Fruit fly (Drosophila melanogaster) whole organism, embryonic: ENCODE results near the gene CG45002.

Experiments
- ATbp ChIP-seq: fragments of 200-800 bp; sonication (Bioruptor generic); optimal IDR thresholded peaks from 2 replicates; lab custom pipeline; 2017; ENCODE audit warnings: missing biosample characterization, mild to moderate bottlenecking, missing genetic modification characterization, missing genetic modification reagents
- B-H1 ChIP-seq: fragments of 200-800 bp; sonication (Bioruptor generic); IDR thresholded peaks from 3 replicates; pipeline ENCODE4 v1.3.6; 2022; ENCODE audit warnings: missing biosample characterization, missing genetic modification characterization
- CG10321 ChIP-seq: fragments of 200-800 bp; sonication (Bioruptor generic); IDR thresholded peaks from 2 replicates; pipeline ENCODE4 v1.3.6; 2022; ENCODE audit warnings: missing biosample characterization, missing genetic modification characterization
- CG11085 ChIP-seq: fragments of 200-800 bp; sonication (Bioruptor generic); IDR thresholded peaks from 2 replicates; pipeline ENCODE4 v1.3.6; 2022; ENCODE audit warnings: missing biosample characterization, missing genetic modification characterization
- CG13894 ChIP-seq: fragments of 200-800 bp; sonication (Bioruptor generic); optimal IDR thresholded peaks from 3 replicates; lab custom pipeline; 2018; ENCODE audit warnings: missing biosample characterization, mild to moderate bottlenecking, missing genetic modification characterization, moderate library complexity
- CG14050 ChIP-seq: fragments of 200-800 bp; sonication (Bioruptor generic); IDR thresholded peaks from 3 replicates; pipeline ENCODE4 v1.3.6; 2022; ENCODE audit warnings: missing biosample characterization, missing genetic modification characterization
- CG15514 ChIP-seq: fragments of 200-800 bp; sonication (Bioruptor generic); optimal IDR thresholded peaks from 3 replicates; lab custom pipeline; 2017; ENCODE audit warnings: missing biosample characterization, missing genetic modification characterization, mild to moderate bottlenecking, moderate library complexity, missing genetic modification reagents
- CG15696 ChIP-seq: fragments of 200-800 bp; sonication (Bioruptor generic); optimal IDR thresholded peaks from 2 replicates; lab custom pipeline; 2019; ENCODE audit warnings: missing biosample characterization, mild to moderate bottlenecking, missing genetic modification characterization, moderate library complexity
- CG1832 ChIP-seq: fragments of 200-800 bp; sonication (Bioruptor generic); optimal IDR thresholded peaks from 2 replicates; lab custom pipeline; 2017; ENCODE audit warnings: missing biosample characterization, mild to moderate bottlenecking, missing genetic modification characterization, inconsistent platforms
- CG18599 ChIP-seq: fragments of 200-800 bp; sonication (Bioruptor generic); optimal IDR thresholded peaks from 3 replicates; lab custom pipeline; 2017; ENCODE audit warnings: missing biosample characterization, missing genetic modification characterization, mild to moderate bottlenecking, moderate library complexity, missing genetic modification reagents
- CG2712 ChIP-seq: fragments of 200-800 bp; optimal IDR thresholded peaks from 3 replicates; lab custom pipeline; 2019; ENCODE audit warnings: missing biosample characterization, mild to moderate bottlenecking, missing genetic modification characterization, moderate library complexity
- CG4617 ChIP-seq: fragments of 200-800 bp; sonication (Bioruptor generic); optimal IDR thresholded peaks from 3 replicates; lab custom pipeline; 2016; ENCODE audit warnings: missing biosample characterization, missing genetic modification characterization, borderline replicate concordance
- CG4730 ChIP-seq: fragments of 200-800 bp; sonication (Bioruptor generic); IDR thresholded peaks from 2 replicates; pipeline ENCODE4 v1.3.6; 2022; ENCODE audit warnings: missing biosample characterization, missing genetic modification characterization
- CG6791 ChIP-seq: fragments of 200-800 bp; sonication (Bioruptor generic); IDR thresholded peaks from 3 replicates; pipeline ENCODE4 v1.3.6; 2022; ENCODE audit warnings: missing biosample characterization, missing genetic modification characterization; ENCODE audit not compliant: partially characterized antibody
- CG7963 ChIP-seq: fragments of 200-800 bp; sonication (Bioruptor generic); IDR thresholded peaks from 3 replicates; pipeline ENCODE4 v1.3.6; 2022; ENCODE audit warnings: missing biosample characterization, missing genetic modification characterization; ENCODE audit not compliant: partially characterized antibody
- CG9727 ChIP-seq: fragments of 200-800 bp; sonication (Bioruptor generic); optimal IDR thresholded peaks from 3 replicates; lab custom pipeline; 2017; ENCODE audit warnings: missing biosample characterization, mild to moderate bottlenecking, missing genetic modification characterization
- Camta ChIP-seq: fragments of 200-800 bp; sonication (Bioruptor generic); optimal IDR thresholded peaks from 2 replicates; lab custom pipeline; 2016; ENCODE audit warnings: missing biosample characterization, missing genetic modification characterization
- D ChIP-seq, 2 experiments: fragments of 200-800 bp in 1 of 2; fragments of >200 bp in 1 of 2; sonication (Bioruptor generic) in 1 of 2; optimal IDR thresholded peaks; 2 replicates in 1 of 2; 3 replicates in 1 of 2; lab custom pipeline; 2017; ENCODE audit warnings: mild to moderate bottlenecking in 1 of 2, missing biosample characterization in 1 of 2, missing genetic modification characterization in 1 of 2, missing genetic modification reagents in 1 of 2
- D19A ChIP-seq: fragments of 200-800 bp; optimal IDR thresholded peaks from 3 replicates; lab custom pipeline; 2019; ENCODE audit warnings: missing biosample characterization, mild to moderate bottlenecking, missing genetic modification characterization, moderate library complexity
- Dad ChIP-seq: fragments of 200-800 bp; sonication (Bioruptor generic); optimal IDR thresholded peaks from 3 replicates; lab custom pipeline; 2016; ENCODE audit warnings: missing biosample characterization, missing genetic modification characterization
- Dfd ChIP-seq, 2 experiments: fragments of >200 bp; optimal IDR thresholded peaks; 2 replicates each; lab custom pipeline; 2017; ENCODE audit warnings: missing biosample characterization in 2 of 2, missing genetic modification characterization in 2 of 2
- Dip2 ChIP-seq: fragments of 200-800 bp; sonication (Bioruptor generic); IDR thresholded peaks from 2 replicates; pipeline ENCODE4 v1.3.6; 2022; ENCODE audit warnings: missing biosample characterization, missing genetic modification characterization
- HLH4C ChIP-seq: fragments of 200-800 bp; sonication (Bioruptor generic); IDR thresholded peaks from 3 replicates; pipeline ENCODE4 v1.3.6; 2022; ENCODE audit warnings: missing biosample characterization, missing genetic modification characterization; ENCODE audit not compliant: partially characterized antibody
- Hr78 ChIP-seq, 2 experiments: fragments of 200-800 bp in 1 of 2; fragments of >200 bp in 1 of 2; sonication (Bioruptor generic) in 1 of 2; optimal IDR thresholded peaks; 2 replicates each; lab custom pipeline; 2017 to 2019; ENCODE audit warnings: missing biosample characterization in 2 of 2, missing genetic modification characterization in 2 of 2, mild to moderate bottlenecking in 1 of 2, moderate library complexity in 1 of 2
- Jarid2 ChIP-seq: fragments of 200-800 bp; sonication (Bioruptor generic); optimal IDR thresholded peaks from 3 replicates; lab custom pipeline; 2017; ENCODE audit warnings: mild to moderate bottlenecking, missing biosample characterization, missing genetic modification reagents, missing genetic modification characterization
- MESR4 ChIP-seq: fragments of 200-800 bp; sonication (Bioruptor generic); optimal IDR thresholded peaks from 2 replicates; lab custom pipeline; 2018; ENCODE audit warnings: missing biosample characterization, mild to moderate bottlenecking, missing genetic modification characterization, moderate library complexity
- Nf-YB ChIP-seq: fragments of 200-800 bp; sonication (Bioruptor generic); optimal IDR thresholded peaks from 3 replicates; lab custom pipeline; 2019; ENCODE audit warnings: missing biosample characterization, mild to moderate bottlenecking, missing genetic modification characterization, moderate library complexity
- Vsx1 ChIP-seq: fragments of 200-800 bp; sonication (Bioruptor generic); optimal IDR thresholded peaks from 2 replicates; lab custom pipeline; 2017; ENCODE audit warnings: missing biosample characterization, mild to moderate bottlenecking, missing genetic modification characterization, missing genetic modification reagents
- Xrp1 ChIP-seq: fragments of 200-800 bp; sonication (Bioruptor generic); IDR thresholded peaks from 2 replicates; pipeline ENCODE4 v1.3.6; 2022; ENCODE audit warnings: missing biosample characterization, missing genetic modification characterization
- amos ChIP-seq: fragments of 200-800 bp; sonication (Bioruptor generic); IDR thresholded peaks from 2 replicates; pipeline ENCODE4 v1.3.6; 2022; ENCODE audit warnings: missing biosample characterization, missing genetic modification characterization; ENCODE audit not compliant: partially characterized antibody
- caup ChIP-seq: fragments of 200-800 bp; sonication (Bioruptor generic); optimal IDR thresholded peaks from 3 replicates; lab custom pipeline; 2017; ENCODE audit warnings: missing biosample characterization, mild to moderate bottlenecking, missing genetic modification characterization, moderate library complexity; ENCODE audit not compliant: severe bottlenecking
- chinmo ChIP-seq: fragments of 200-800 bp; sonication (Bioruptor generic); IDR thresholded peaks from 4 replicates; pipeline ENCODE4 v1.3.6; 2022; ENCODE audit warnings: missing biosample characterization, missing genetic modification characterization; ENCODE audit not compliant: partially characterized antibody
- danr ChIP-seq: fragments of 200-800 bp; sonication (Bioruptor generic); IDR thresholded peaks from 2 replicates; pipeline ENCODE4 v1.3.6; 2022; ENCODE audit warnings: missing biosample characterization, missing genetic modification characterization
- dimm ChIP-seq: fragments of 200-800 bp; sonication (Bioruptor generic); IDR thresholded peaks from 2 replicates; pipeline ENCODE4 v1.3.6; 2022; ENCODE audit warnings: missing biosample characterization, missing genetic modification characterization
- dmrt11E ChIP-seq: fragments of 200-800 bp; sonication (Bioruptor generic); optimal IDR thresholded peaks from 3 replicates; lab custom pipeline; 2018; ENCODE audit warnings: missing biosample characterization, mild to moderate bottlenecking, missing genetic modification characterization, moderate library complexity
- emc ChIP-seq: fragments of 200-800 bp; sonication (Bioruptor generic); optimal IDR thresholded peaks from 2 replicates; lab custom pipeline; 2016; ENCODE audit warnings: missing biosample characterization, missing genetic modification characterization
- fd96Cb ChIP-seq: fragments of 200-800 bp; sonication (Bioruptor generic); optimal IDR thresholded peaks from 2 replicates; lab custom pipeline; 2018; ENCODE audit warnings: missing biosample characterization, mild to moderate bottlenecking, missing genetic modification characterization, moderate library complexity
- ftz-f1 ChIP-seq: fragments of 200-800 bp; sonication (Bioruptor generic); optimal IDR thresholded peaks from 2 replicates; lab custom pipeline; 2016; ENCODE audit warnings: missing biosample characterization, missing genetic modification characterization
- h ChIP-seq: fragments of >200 bp; optimal IDR thresholded peaks from 2 replicates; lab custom pipeline; 2017
- her ChIP-seq: fragments of 200-800 bp; sonication (Bioruptor generic); optimal IDR thresholded peaks from 2 replicates; lab custom pipeline; 2016; ENCODE audit warnings: missing biosample characterization, missing genetic modification characterization
- jumu ChIP-seq: fragments of 200-800 bp; sonication (Bioruptor generic); optimal IDR thresholded peaks from 3 replicates; lab custom pipeline; 2016; ENCODE audit warnings: missing biosample characterization, missing genetic modification characterization
- pnt ChIP-seq: fragments of 200-800 bp; sonication (Bioruptor generic); optimal IDR thresholded peaks from 3 replicates; lab custom pipeline; 2016; ENCODE audit warnings: missing biosample characterization, missing genetic modification characterization
- row ChIP-seq: fragments of 200-800 bp; sonication (Bioruptor generic); IDR thresholded peaks from 3 replicates; pipeline ENCODE4 v1.3.6; 2022; ENCODE audit warnings: missing biosample characterization, missing genetic modification characterization
- sc ChIP-seq, 3 experiments: fragments of >200 bp in 2 of 3; fragments of 200-800 bp in 1 of 3; sonication (Bioruptor generic) in 1 of 3; optimal IDR thresholded peaks; 2 replicates in 2 of 3; 3 replicates in 1 of 3; lab custom pipeline; 2017; ENCODE audit warnings: mild to moderate bottlenecking in 1 of 3, missing biosample characterization in 1 of 3, missing genetic modification characterization in 1 of 3, missing genetic modification reagents in 1 of 3
- sna ChIP-seq: fragments of 200-800 bp; sonication (Bioruptor generic); IDR thresholded peaks from 2 replicates; pipeline ENCODE4 v1.3.6; 2022; ENCODE audit warnings: missing biosample characterization, missing genetic modification characterization; ENCODE audit not compliant: partially characterized antibody
- stc ChIP-seq: fragments of 200-800 bp; sonication (Bioruptor generic); IDR thresholded peaks from 2 replicates; pipeline ENCODE4 v1.3.6; 2022; ENCODE audit warnings: missing biosample characterization, missing genetic modification characterization
- tup ChIP-seq: fragments of 200-800 bp; sonication (Bioruptor generic); optimal IDR thresholded peaks from 2 replicates; lab custom pipeline; 2016; ENCODE audit warnings: missing biosample characterization, mild to moderate bottlenecking, missing genetic modification characterization, moderate library complexity
- unc-4 ChIP-seq: fragments of 200-800 bp; sonication (Bioruptor generic); IDR thresholded peaks from 2 replicates; pipeline ENCODE4 v1.3.6; 2022; ENCODE audit warnings: missing biosample characterization, missing genetic modification characterization; ENCODE audit not compliant: partially characterized antibody

The CG45002 gene

dm6 chrX:17107401-17107916, 40.9 kb upstream of the CG45002 start, which contains the start of gene CG5004 (continued):
- TF ChIP-seq Dip2 (GFP tag; lab: Robert Waterston, UW) (no peak), CG11085 (no peak), ftz-f1 (peak; percentile 39), caup (peak; percentile 6), CG7963 (GFP tag; lab: Robert Waterston, UW) (no peak), her (GFP tag; lab: Kevin White, UChicago) (peak; percentile 21), Jarid2 (GFP tag; lab: Kevin White, UChicago) (peak; percentile 87), Dad (GFP tag; lab: Kevin White, UChicago) (no peak), tup (no peak), CG6791 (GFP tag; lab: Robert Waterston, UW) (0 out of 3 replicates have a peak, but pooled peaks have one; percentile 8), Vsx1 (GFP tag; lab: Kevin White, UChicago) (no peak), fd96Cb (tag; lab: Kevin White, UChicago) (no peak), row (GFP tag; lab: Robert Waterston, UW) (peak; percentile 24; the same call in 1 of the 3 replicates), CG10321 (GFP tag; lab: Robert Waterston, UW) (no peak), sc (optimal IDR thresholded peaks at IDR 0.05; lab: Kevin White, UChicago) (no peak), sc (GFP tag; optimal IDR thresholded peaks at IDR 0.05; lab: Kevin White, UChicago) (no peak), ATbp (GFP tag; lab: Kevin White, UChicago) (no peak), Camta (GFP tag; lab: Kevin White, UChicago) (no peak), D19A (tag; lab: Kevin White, UChicago) (no peak), Hr78 (GFP tag; optimal IDR thresholded peaks at IDR 0.05; lab: Kevin White, UChicago) (no peak), sna (no peak), unc-4 (GFP tag; lab: Robert Waterston, UW) (peak; percentile 53), dmrt11E (tag; lab: Kevin White, UChicago) (no peak), stc (GFP tag; lab: Robert Waterston, UW) (peak; percentile 39; the same call in 1 of the 2 replicates), CG4617 (no peak), CG18599 (GFP tag; lab: Kevin White, UChicago) (no peak), D (optimal IDR thresholded peaks at IDR 0.05; lab: Kevin White, UChicago) (no peak), D (GFP tag; optimal IDR thresholded peaks at IDR 0.05; lab: Kevin White, UChicago) (no peak), B-H1 (GFP tag; lab: Robert Waterston, UW) (peak; percentile 21; the same call in 1 of the 3 replicates), dimm (GFP tag; lab: Robert Waterston, UW) (no peak), CG14050 (GFP tag; lab: Robert Waterston, UW) (no peak), Xrp1 (GFP tag; lab: Robert Waterston, UW) (no peak), danr (GFP tag; lab: Robert Waterston, UW) (no peak), CG9727 (GFP tag; lab: Kevin White, UChicago) (no peak), Nf-YB (GFP tag; lab: Kevin White, UChicago) (no peak), CG2712 (tag; lab: Kevin White, UChicago) (no peak), Dfd (GFP tag; optimal IDR thresholded peaks at IDR 0.05; lab: Kevin White, UChicago) (no peak), amos (GFP tag; lab: Robert Waterston, UW) (peak; percentile 60), CG4730 (GFP tag; lab: Robert Waterston, UW) (no peak), CG15696 (no peak), CG13894 (tag; lab: Kevin White, UChicago) (peak; percentile 20), HLH4C (0 out of 3 replicates have a peak, but pooled peaks have one; percentile 38), jumu (GFP tag; lab: Kevin White, UChicago) (no peak), h (no peak), CG15514 (peak; percentile 97), emc (no peak), MESR4 (peak; percentile 23), pnt (GFP tag; lab: Kevin White, UChicago) (no peak), CG1832 (GFP tag; lab: Kevin White, UChicago) (no peak), chinmo (GFP tag; lab: Robert Waterston, UW) (0 out of 4 replicates have a peak, but pooled peaks have one; percentile 66)
